Fruit fly (Drosophila melanogaster): ENCODE results near the gene sas.

sas gene

dm6 chr3R:7124109-7124639 lies 38.4 kb upstream of the sas start, which contains the start of the genes Alh and CG10098 (continued):
- TF ChIP-seq grn (GFP tag; optimal IDR thresholded peaks at IDR 0.05) (peak; percentile 22), CG7786 (GFP tag; optimal IDR thresholded peaks at IDR 0.05) (peak; percentile 91), gem (tag; optimal IDR thresholded peaks at IDR 0.05) (peak; percentile 88), slou (GFP tag; optimal IDR thresholded peaks at IDR 0.05) (peak; percentile 72), ash1 (GFP tag; optimal IDR thresholded peaks at IDR 0.05) (no peak), CG11723 (GFP tag; optimal IDR thresholded peaks at IDR 0.05) (peak; percentile 73), dan (GFP tag; IDR thresholded peaks at IDR 0.05) (no peak), Ets97D (GFP tag; optimal IDR thresholded peaks at IDR 0.05) (peak; percentile 75), al (GFP tag; IDR thresholded peaks at IDR 0.05) (peak; percentile 80), HmgZ (tag; optimal IDR thresholded peaks at IDR 0.05) (peak; percentile 51), B-H2 (GFP tag; optimal IDR thresholded peaks at IDR 0.05) (peak; percentile 84), CG3838 (GFP tag; optimal IDR thresholded peaks at IDR 0.05) (peak; percentile 61), CG17385 (GFP tag; optimal IDR thresholded peaks at IDR 0.05) (peak; percentile 70), CG14965 (GFP tag; optimal IDR thresholded peaks at IDR 0.05; ENCODE audit: borderline replicate concordance) (no peak), CG6765 (GFP tag; optimal IDR thresholded peaks at IDR 0.05) (no peak), amos (GFP tag; IDR thresholded peaks at IDR 0.05; ENCODE audit: partially characterized antibody) (peak; percentile 75), CG18476 (GFP tag; optimal IDR thresholded peaks at IDR 0.05) (peak; percentile 76), CG14014 (GFP tag; IDR thresholded peaks at IDR 0.05) (peak; percentile 83), tap (tag; optimal IDR thresholded peaks at IDR 0.05) (peak; percentile 59), disco-r (GFP tag; optimal IDR thresholded peaks at IDR 0.05) (peak; percentile 58), CG1529 (GFP tag; optimal IDR thresholded peaks at IDR 0.05) (peak; percentile 62), tna (GFP tag; IDR thresholded peaks at IDR 0.05; ENCODE audit: partially characterized antibody) (peak; percentile 22; the same call in 1 of the 2 replicates), so (GFP tag; IDR thresholded peaks at IDR 0.05) (no peak; the same call in 2 of the 3 replicates), Oaz (GFP tag; IDR thresholded peaks at IDR 0.05) (peak; percentile 46), CG4820 (GFP tag; optimal IDR thresholded peaks at IDR 0.05) (peak; percentile 73), D19B (GFP tag; optimal IDR thresholded peaks at IDR 0.05) (peak; percentile 72), ham (GFP tag; IDR thresholded peaks at IDR 0.05) (peak; percentile 64; the same call in 1 of the 2 replicates), Rfx (GFP tag; IDR thresholded peaks at IDR 0.05) (peak; percentile 89), CG6254 (GFP tag; optimal IDR thresholded peaks at IDR 0.05) (no peak), sug (tag; optimal IDR thresholded peaks at IDR 0.05) (peak; percentile 86), knrl (GFP tag; IDR thresholded peaks at IDR 0.05; ENCODE audit: partially characterized antibody) (peak; percentile 87; the same call in 2 of the 3 replicates), CG34422 (GFP tag; IDR thresholded peaks at IDR 0.05) (peak; percentile 69; the same call in 1 of the 3 replicates), CG10321 (GFP tag; IDR thresholded peaks at IDR 0.05) (no peak), MBD-R2 (GFP tag; IDR thresholded peaks at IDR 0.05) (peak; percentile 75), sr (GFP tag; IDR thresholded peaks at IDR 0.05) (no peak; the same call in 2 of the 3 replicates), CG17186 (GFP tag; optimal IDR thresholded peaks at IDR 0.05) (peak; percentile 14), corto (GFP tag; optimal IDR thresholded peaks at IDR 0.05) (peak; percentile 35), seq (GFP tag; IDR thresholded peaks at IDR 0.05) (no peak), bcd (GFP tag; optimal IDR thresholded peaks at IDR 0.05) (peak; percentile 79), fru (optimal IDR thresholded peaks at IDR 0.05) (no peak), wek (GFP tag; optimal IDR thresholded peaks at IDR 0.05) (no peak), CG7963 (GFP tag; IDR thresholded peaks at IDR 0.05; ENCODE audit: partially characterized antibody) (no peak), Stat92E (GFP tag; optimal IDR thresholded peaks at IDR 0.05) (no peak), BtbVII (GFP tag; optimal IDR thresholded peaks at IDR 0.05) (no peak), CG6813 (GFP tag; optimal IDR thresholded peaks at IDR 0.05) (peak; percentile 10), CG3281 (GFP tag; optimal IDR thresholded peaks at IDR 0.05) (peak; percentile 71), hb (GFP tag; IDR thresholded peaks at IDR 0.05; ENCODE audit: partially characterized antibody) (peak; percentile 72; the same call in 2 of the 3 replicates), CG9876 (GFP tag; optimal IDR thresholded peaks at IDR 0.05) (peak; percentile 87), Mad (GFP tag; optimal IDR thresholded peaks at IDR 0.05) (peak; percentile 73), Bgb (GFP tag; IDR thresholded peaks at IDR 0.05; ENCODE audit: partially characterized antibody) (peak; percentile 69)

Measured in whole organism, embryonic.